Worm (Caenorhabditis elegans): Measurements from ENCODE around the gene C04H5.1.

C04H5.1 gene

DNA sequence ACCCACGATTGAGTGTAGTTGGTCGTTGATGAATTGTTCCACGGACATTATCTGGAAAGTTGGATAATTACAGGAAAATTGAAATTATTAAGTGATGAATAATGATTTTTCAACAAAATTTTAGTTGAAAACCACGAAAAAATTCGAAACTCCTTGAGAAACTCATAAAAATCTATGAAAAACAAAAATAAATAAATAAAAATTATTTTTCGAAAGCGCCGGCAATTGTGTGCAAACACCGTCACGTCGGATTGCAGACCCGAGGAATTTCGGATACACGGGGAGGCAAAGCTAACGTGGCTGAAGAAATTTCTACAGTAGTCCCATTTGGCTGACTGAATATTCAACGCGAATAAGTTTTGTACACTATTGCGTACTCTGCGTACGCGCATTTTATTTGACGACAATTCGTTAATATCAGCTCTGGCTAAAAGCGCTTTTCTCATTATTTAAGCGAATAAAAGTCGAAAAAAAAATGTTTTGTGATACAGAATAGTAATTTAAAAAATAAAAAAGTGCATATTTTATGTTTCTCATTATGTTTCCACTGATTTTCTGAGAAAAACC, 27.5 kb downstream of the C04H5.1 start, which contains the start of gene mog-4:
Gene mog-4 (minus strand): TSS at position 51 of the 567 bp plus-strand sequence.
- TF ChIP-seq cog-1 (tag; optimal IDR thresholded peaks at IDR 0.05) (peak; percentile 61), klf-2 (GFP tag; conservative IDR thresholded peaks at IDR 0.05) (peak; percentile 79), ztf-29 (GFP tag; IDR thresholded peaks at IDR 0.05) (peak; percentile 74), ztf-23 (GFP tag; IDR thresholded peaks at IDR 0.05) (peak; percentile 92), flt-1 (GFP tag; IDR thresholded peaks at IDR 0.05) (peak; percentile 91)

DNA sequence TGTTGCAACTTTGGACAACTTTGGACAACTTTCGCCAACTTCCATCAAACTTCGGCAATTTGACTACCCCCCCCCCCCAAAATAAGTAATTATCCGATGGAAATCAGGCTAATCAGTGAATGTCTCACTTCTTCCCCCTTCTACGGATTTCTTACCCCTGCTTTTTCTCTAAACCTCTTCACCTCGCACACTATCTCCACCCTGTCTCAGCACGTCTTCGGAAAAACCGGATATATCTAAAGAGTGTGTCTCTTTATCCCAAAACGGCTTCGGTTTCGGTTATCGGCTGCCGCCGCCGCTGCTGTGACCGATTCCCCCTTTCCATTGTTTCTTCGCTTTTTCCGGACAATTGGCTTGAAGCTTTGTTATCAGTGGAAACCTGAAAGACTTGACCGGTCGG, 33.7 kb downstream of the C04H5.1 start:
- TF ChIP-seq ref-1 (GFP tag; conservative IDR thresholded peaks at IDR 0.05), result no peak
- 0 out of 2 replicates have a peak, but pooled peaks have one; percentile 41 for TF ChIP-seq ztf-23 (GFP tag; IDR thresholded peaks at IDR 0.05)

DNA sequence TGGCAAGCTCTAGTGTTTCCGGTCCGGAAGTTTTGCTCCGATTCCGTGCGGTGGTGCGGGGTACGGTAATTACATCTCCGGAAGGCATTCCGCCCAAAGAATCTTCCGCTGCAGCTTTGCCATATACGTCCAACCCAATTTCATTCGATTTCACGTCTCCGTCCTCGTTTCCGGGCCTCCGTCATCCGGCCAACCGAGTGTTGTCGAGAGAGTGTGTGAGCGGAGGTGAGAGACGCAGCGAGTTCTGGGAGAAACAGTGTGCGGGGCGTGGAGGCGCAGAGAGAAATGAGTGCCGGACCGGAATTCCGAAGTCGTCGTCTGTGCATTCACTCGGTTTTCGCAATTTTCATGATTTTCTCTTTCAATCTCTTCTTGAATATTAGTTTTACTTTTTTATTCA, 35.2 kb downstream of the C04H5.1 start:
- TF ChIP-seq cog-1 (tag; optimal IDR thresholded peaks at IDR 0.05), result no peak
- TF ChIP-seq T22C8.4 (GFP tag; IDR thresholded peaks at IDR 0.05), result no peak
- no peak for TF ChIP-seq flt-1 (GFP tag; IDR thresholded peaks at IDR 0.05)
- TF ChIP-seq ztf-23 (GFP tag; IDR thresholded peaks at IDR 0.05), result no peak
- no peak for TF ChIP-seq med-1 (GFP tag; optimal IDR thresholded peaks at IDR 0.05; ENCODE audit: insufficient read depth)
- TF ChIP-seq tab-1 (GFP tag; IDR thresholded peaks at IDR 0.05), result no peak
- no peak for TF ChIP-seq ztf-29 (GFP tag; IDR thresholded peaks at IDR 0.05)
- no peak for TF ChIP-seq klf-2 (GFP tag; conservative IDR thresholded peaks at IDR 0.05)
- TF ChIP-seq ref-1 (GFP tag; conservative IDR thresholded peaks at IDR 0.05), result no peak

DNA sequence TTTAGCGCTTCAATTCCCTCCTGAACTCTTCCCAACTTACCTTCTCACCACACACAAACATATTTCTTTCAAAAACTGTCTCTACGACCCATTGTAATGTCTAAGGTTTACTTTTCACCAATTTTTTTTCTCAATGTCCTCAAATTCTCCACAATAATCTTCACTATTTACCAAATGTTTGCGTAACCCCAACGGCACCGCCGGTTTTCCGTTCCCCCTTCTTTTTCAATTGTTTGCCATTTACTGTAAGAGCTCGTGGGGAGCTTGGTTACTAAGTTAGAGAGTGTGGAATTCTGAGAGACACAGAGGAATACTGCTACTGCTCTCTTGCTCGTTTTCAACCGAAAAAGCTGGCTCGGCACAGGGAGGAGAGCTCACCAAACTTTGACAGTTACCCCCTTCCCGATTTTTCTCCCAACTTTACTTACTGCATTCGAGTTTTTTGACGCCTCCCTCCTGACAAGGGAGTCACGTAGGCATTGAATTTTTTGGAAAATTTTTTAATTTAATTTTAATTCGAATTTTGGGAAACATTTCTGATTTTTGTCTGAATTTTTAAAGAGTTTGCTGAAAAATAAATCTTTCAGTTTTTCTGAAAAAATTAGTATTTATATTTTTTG, 36.6 kb downstream of the C04H5.1 start:
- no peak for TF ChIP-seq klf-2 (GFP tag; conservative IDR thresholded peaks at IDR 0.05)
- no peak for TF ChIP-seq ref-1 (GFP tag; conservative IDR thresholded peaks at IDR 0.05)
- no peak for TF ChIP-seq flt-1 (GFP tag; IDR thresholded peaks at IDR 0.05)
- no peak for TF ChIP-seq med-1 (GFP tag; optimal IDR thresholded peaks at IDR 0.05; ENCODE audit: insufficient read depth)
- no peak for TF ChIP-seq T22C8.4 (GFP tag; IDR thresholded peaks at IDR 0.05)
- TF ChIP-seq ztf-23 (GFP tag; IDR thresholded peaks at IDR 0.05), result no peak
- TF ChIP-seq tab-1 (GFP tag; IDR thresholded peaks at IDR 0.05), result no peak
- TF ChIP-seq cog-1 (tag; optimal IDR thresholded peaks at IDR 0.05), result no peak
- TF ChIP-seq ztf-29 (GFP tag; IDR thresholded peaks at IDR 0.05), result no peak

DNA sequence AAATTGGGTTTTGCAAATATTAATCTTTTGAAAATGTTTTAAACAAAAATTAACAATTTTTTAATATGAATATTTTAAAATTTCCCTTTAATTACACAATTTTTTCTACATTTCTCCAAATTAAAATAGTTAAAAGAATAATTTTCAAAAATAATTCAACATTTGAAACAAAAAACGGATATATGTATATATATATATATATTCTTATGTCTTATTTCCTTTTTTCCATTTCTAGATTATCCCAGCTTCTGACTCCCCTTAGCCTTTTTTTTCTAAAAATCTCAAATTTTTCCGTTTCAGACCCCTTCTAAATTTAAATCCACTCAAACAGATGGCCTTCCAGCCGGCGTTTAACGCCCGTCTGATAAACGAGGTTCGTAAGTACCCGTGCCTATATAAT, 39.2 kb downstream of the C04H5.1 start, which contains the start of gene madf-5:
Gene madf-5 (plus strand): TSS at position 301 of the 400 bp plus-strand sequence.
- TF ChIP-seq tab-1 (GFP tag; IDR thresholded peaks at IDR 0.05) (no peak), cog-1 (tag; optimal IDR thresholded peaks at IDR 0.05) (no peak), klf-2 (GFP tag; conservative IDR thresholded peaks at IDR 0.05) (no peak), ref-1 (GFP tag; conservative IDR thresholded peaks at IDR 0.05) (no peak), T22C8.4 (GFP tag; IDR thresholded peaks at IDR 0.05) (no peak), flt-1 (GFP tag; IDR thresholded peaks at IDR 0.05) (no peak), ztf-29 (GFP tag; IDR thresholded peaks at IDR 0.05) (no peak), ztf-23 (GFP tag; IDR thresholded peaks at IDR 0.05) (no peak), med-1 (GFP tag; optimal IDR thresholded peaks at IDR 0.05; ENCODE audit: insufficient read depth) (no peak)

DNA sequence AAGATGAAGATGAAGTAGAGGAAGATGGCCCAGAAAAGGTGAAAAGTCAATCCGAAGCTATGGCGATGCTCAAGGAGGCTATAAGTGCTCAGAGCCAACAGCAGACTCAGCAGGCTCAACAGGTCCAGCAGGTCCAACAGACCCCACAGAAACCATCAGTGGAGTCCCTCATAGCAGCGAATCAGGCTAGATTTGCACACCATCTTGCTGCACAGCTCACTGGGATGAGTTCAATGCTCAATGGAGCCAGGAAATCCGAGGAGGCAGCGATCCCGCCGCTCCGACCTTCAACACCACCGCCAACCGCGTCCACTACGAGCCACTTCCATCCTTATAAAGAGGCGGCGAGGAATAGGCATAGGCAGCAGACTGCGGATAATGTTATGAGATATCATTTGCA, 40.7 kb downstream of the C04H5.1 start:
- TF ChIP-seq cog-1 (tag; optimal IDR thresholded peaks at IDR 0.05), result no peak
- no peak for TF ChIP-seq T22C8.4 (GFP tag; IDR thresholded peaks at IDR 0.05)
- no peak for TF ChIP-seq tab-1 (GFP tag; IDR thresholded peaks at IDR 0.05)
- no peak for TF ChIP-seq klf-2 (GFP tag; conservative IDR thresholded peaks at IDR 0.05)
- no peak for TF ChIP-seq med-1 (GFP tag; optimal IDR thresholded peaks at IDR 0.05; ENCODE audit: insufficient read depth)
- no peak for TF ChIP-seq ztf-29 (GFP tag; IDR thresholded peaks at IDR 0.05)
- TF ChIP-seq flt-1 (GFP tag; IDR thresholded peaks at IDR 0.05), result no peak
- no peak for TF ChIP-seq ref-1 (GFP tag; conservative IDR thresholded peaks at IDR 0.05)
- no peak for TF ChIP-seq ztf-23 (GFP tag; IDR thresholded peaks at IDR 0.05)

DNA sequence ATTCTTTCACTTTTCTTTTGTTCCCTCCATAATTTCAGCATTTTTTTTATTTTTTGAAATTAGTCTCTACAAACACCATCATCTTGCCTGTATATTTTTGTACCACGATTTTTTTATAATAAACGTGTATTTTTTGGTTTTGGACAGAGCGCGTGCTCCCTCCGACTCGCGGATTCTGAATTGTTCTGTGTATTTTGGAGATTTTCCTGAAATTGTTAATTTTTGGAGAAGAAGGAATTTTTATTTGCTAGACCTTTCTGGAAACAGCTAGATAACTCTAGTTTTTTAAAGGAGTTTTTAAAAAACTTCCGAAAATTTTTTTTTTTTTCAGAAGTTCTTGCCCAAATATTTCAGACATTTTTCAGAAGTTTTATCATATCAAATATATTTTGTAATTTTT, 42.3 kb downstream of the C04H5.1 start, which contains the start of gene C01G12.13:
Gene C01G12.13 (plus strand): TSS at position 301 of the 400 bp plus-strand sequence.
- TF ChIP-seq tab-1 (GFP tag; IDR thresholded peaks at IDR 0.05) (no peak), flt-1 (GFP tag; IDR thresholded peaks at IDR 0.05) (no peak), ztf-23 (GFP tag; IDR thresholded peaks at IDR 0.05) (no peak), cog-1 (tag; optimal IDR thresholded peaks at IDR 0.05) (no peak), ztf-29 (GFP tag; IDR thresholded peaks at IDR 0.05) (no peak)

DNA sequence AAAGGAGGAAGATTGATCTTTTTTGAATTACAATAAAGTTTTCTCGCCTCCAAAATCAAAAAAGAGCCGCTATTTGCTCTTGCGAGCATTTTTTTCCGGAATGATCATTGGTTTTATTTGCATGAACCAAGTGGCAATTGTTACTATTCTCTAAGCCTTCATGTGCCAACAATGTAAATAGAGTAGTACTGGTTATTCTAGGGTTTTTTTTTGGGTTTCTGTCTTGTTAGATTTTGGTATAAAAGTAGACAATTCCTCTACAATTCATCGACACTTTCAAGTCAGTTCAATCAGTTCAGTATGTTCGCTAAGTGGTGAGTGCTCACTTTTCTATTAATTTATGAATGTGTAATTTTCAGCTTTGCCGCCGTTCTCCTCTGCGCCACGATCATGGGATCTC, 43.9 kb downstream of the C04H5.1 start, which contains the start of gene nspb-7:
Gene nspb-7 (plus strand): TSS at position 301 of the 400 bp plus-strand sequence.
- TF ChIP-seq med-1 (GFP tag; optimal IDR thresholded peaks at IDR 0.05; ENCODE audit: insufficient read depth), result no peak
- no peak for TF ChIP-seq ztf-23 (GFP tag; IDR thresholded peaks at IDR 0.05)
- TF ChIP-seq ztf-29 (GFP tag; IDR thresholded peaks at IDR 0.05), result no peak
- no peak for TF ChIP-seq flt-1 (GFP tag; IDR thresholded peaks at IDR 0.05)
- no peak for TF ChIP-seq tab-1 (GFP tag; IDR thresholded peaks at IDR 0.05)

DNA sequence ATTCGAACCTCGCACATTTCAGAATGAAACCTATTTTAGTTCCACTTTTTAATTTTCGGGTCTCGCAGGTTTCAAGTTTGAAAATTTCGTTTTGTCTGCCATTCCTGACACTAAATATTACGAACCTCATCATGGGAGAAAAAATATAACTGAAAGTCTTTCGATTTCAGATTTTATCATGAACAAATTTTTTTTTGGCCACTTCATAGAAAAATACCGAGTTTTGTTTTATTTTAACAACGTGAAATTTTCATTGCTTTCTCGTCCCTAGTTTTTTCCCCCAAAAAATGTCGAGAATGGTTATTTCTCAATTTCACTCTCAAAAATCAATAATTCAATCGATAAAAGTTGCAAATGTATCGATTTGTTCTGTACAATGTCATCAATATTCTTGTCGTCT, 44.6 kb downstream of the C04H5.1 start, which contains the start of gene C01G12.9:
Gene C01G12.9 (plus strand): TSS at position 301 of the 400 bp plus-strand sequence.
- no peak for TF ChIP-seq ztf-29 (GFP tag; IDR thresholded peaks at IDR 0.05)
- TF ChIP-seq T22C8.4 (GFP tag; IDR thresholded peaks at IDR 0.05), result no peak
- TF ChIP-seq cog-1 (tag; optimal IDR thresholded peaks at IDR 0.05), result no peak
- no peak for TF ChIP-seq flt-1 (GFP tag; IDR thresholded peaks at IDR 0.05)
- TF ChIP-seq tab-1 (GFP tag; IDR thresholded peaks at IDR 0.05), result no peak
- no peak for TF ChIP-seq ztf-23 (GFP tag; IDR thresholded peaks at IDR 0.05)
- TF ChIP-seq ref-1 (GFP tag; conservative IDR thresholded peaks at IDR 0.05), result no peak
- no peak for TF ChIP-seq med-1 (GFP tag; optimal IDR thresholded peaks at IDR 0.05; ENCODE audit: insufficient read depth)
- TF ChIP-seq klf-2 (GFP tag; conservative IDR thresholded peaks at IDR 0.05), result no peak

DNA sequence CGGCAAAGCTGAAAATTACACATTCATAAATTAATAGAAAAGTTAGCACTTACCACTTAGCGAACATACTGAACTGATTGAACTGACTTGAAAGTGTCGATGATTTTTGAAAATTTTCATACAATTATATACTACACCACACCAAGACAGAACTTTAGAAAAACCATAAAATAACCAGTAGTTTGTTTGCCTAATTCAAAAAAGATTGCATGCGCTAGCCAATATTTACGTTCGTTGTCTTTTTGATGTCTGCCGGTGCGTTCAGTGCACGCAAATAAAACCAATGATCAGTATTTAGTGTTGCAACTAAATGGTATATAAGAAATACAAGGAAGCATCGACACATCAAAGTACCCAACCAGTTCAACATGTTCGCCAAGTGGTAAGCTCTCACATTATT, 46.4 kb downstream of the C04H5.1 start, which contains the start of the genes nspb-8 and nspb-9:
Gene nspb-8 (minus strand): TSS at position 101 of the 400 bp plus-strand sequence.
Gene nspb-9 (plus strand): TSS at position 311 of the 400 bp plus-strand sequence.
- no peak for TF ChIP-seq klf-2 (GFP tag; conservative IDR thresholded peaks at IDR 0.05)
- TF ChIP-seq ref-1 (GFP tag; conservative IDR thresholded peaks at IDR 0.05), result no peak
- TF ChIP-seq tab-1 (GFP tag; IDR thresholded peaks at IDR 0.05), result no peak
- TF ChIP-seq ztf-23 (GFP tag; IDR thresholded peaks at IDR 0.05), result no peak

Data from whole organism, midembryonic.